Fruit fly (Drosophila melanogaster): ENCODE data around the gene CG4045.
A peak's percentile ranks its signal among the peaks of the same experiment; 100 is the strongest.

Gene CG4045

DNA sequence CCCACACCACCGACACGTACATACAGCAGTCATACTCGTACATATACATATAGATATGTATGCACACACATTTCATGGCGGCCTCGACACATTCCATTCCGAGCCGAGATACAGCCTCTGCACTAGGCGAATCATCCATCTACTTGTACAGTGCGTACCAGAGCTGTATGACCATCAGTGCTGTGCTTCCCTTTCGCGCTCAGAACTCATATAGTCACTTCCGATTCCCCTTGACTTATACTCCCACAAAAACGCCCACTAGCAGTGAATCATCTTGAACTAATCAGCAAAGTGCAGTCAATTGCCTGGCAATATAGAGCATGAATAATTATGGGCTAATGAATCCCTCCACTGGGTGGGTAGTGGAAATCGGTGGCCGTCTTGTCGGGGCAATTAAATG is 14.1 kb upstream of the CG4045 start:
- TF ChIP-seq Sox14 (GFP tag; optimal IDR thresholded peaks at IDR 0.05) (no peak), CG32006 (GFP tag; optimal IDR thresholded peaks at IDR 0.05) (peak; percentile 20), Eip78C (GFP tag) (peak; percentile 79), eg (GFP tag; IDR thresholded peaks at IDR 0.05) (no peak), CG8319 (GFP tag; optimal IDR thresholded peaks at IDR 0.05) (no peak), CG3032 (tag; optimal IDR thresholded peaks at IDR 0.05) (peak; percentile 16), Ets96B (tag; optimal IDR thresholded peaks at IDR 0.05) (peak; percentile 10), vri (GFP tag; optimal IDR thresholded peaks at IDR 0.05) (no peak), CG10669 (GFP tag; optimal IDR thresholded peaks at IDR 0.05) (peak; percentile 20)

DNA sequence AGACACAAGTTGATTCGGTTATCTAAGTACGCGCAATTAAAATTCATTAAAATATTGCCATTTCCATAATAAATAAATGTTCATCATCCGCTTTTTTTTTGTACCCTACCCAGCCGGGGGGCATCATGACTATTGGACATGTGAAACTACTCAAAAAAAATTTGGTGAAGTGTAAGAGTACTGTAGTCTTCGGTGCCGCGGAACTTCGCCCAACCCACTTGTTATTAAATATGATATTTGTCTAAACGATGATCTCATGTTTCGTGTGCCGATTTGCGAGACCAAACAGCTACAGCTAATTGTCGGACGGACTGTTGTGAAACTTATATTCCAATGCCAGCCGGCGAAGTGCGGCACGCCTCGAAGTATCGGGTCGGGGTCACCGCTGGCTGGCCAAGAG is 13.1 kb upstream of the CG4045 start:
- peak; percentile 4 for TF ChIP-seq fkh (GFP tag; optimal IDR thresholded peaks at IDR 0.05)
- no peak for TF ChIP-seq Ets21C (GFP tag; optimal IDR thresholded peaks at IDR 0.05)
- peak; percentile 0 for TF ChIP-seq Eip75B (GFP tag; optimal IDR thresholded peaks at IDR 0.05)
- peak; percentile 22 for TF ChIP-seq Hr4 (GFP tag; optimal IDR thresholded peaks at IDR 0.05)
- TF ChIP-seq CG11902 (GFP tag; optimal IDR thresholded peaks at IDR 0.05), result no peak
- TF ChIP-seq Smox (GFP tag; optimal IDR thresholded peaks at IDR 0.05), result no peak
- TF ChIP-seq svp (GFP tag), result peak; percentile 77
- TF ChIP-seq spab (GFP tag; optimal IDR thresholded peaks at IDR 0.05), result no peak
- peak; percentile 10 for TF ChIP-seq pdm3 (GFP tag; optimal IDR thresholded peaks at IDR 0.05)
- 0 out of 3 replicates have a peak, but pooled peaks have one; percentile 31 for TF ChIP-seq eg (GFP tag; IDR thresholded peaks at IDR 0.05)
- no peak for TF ChIP-seq Hr38 (GFP tag; optimal IDR thresholded peaks at IDR 0.05)
- TF ChIP-seq Ets96B (tag; optimal IDR thresholded peaks at IDR 0.05), result no peak
- no peak for TF ChIP-seq CG11762 (GFP tag; optimal IDR thresholded peaks at IDR 0.05; ENCODE audit: insufficient read depth)
- TF ChIP-seq dac (GFP tag; optimal IDR thresholded peaks at IDR 0.05), result no peak
- peak; percentile 37 for TF ChIP-seq Eip78C (GFP tag)

DNA sequence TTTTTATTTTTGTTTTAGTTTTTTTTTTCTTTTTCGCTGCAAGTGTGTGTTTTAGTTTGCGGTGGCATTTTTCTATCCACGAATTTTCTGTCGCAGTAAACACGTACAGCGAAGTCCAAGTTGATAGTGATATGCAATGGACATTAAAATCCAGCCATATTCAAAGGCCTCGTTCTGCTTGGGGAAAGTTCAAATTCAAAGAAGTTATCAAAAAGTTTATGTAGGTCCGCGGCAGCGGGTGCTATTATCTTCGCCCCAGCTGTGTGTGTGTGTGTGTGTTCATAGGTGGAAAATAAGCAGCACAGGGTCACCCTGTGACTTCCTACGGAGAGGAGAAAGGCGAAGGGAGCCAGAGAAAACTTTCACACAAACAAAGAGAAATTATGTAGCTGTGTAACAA is 11.8 kb upstream of the CG4045 start:
- TF ChIP-seq CG8632 (GFP tag; optimal IDR thresholded peaks at IDR 0.05) (no peak), Ets96B (tag; optimal IDR thresholded peaks at IDR 0.05) (no peak), Sox102F (GFP tag; optimal IDR thresholded peaks at IDR 0.05) (no peak), svp (GFP tag) (peak; percentile 73), CG11294 (GFP tag; IDR thresholded peaks at IDR 0.05) (peak; percentile 82), net (GFP tag; optimal IDR thresholded peaks at IDR 0.05) (peak; percentile 58), spab (GFP tag; optimal IDR thresholded peaks at IDR 0.05) (no peak), Hr4 (GFP tag; optimal IDR thresholded peaks at IDR 0.05) (peak; percentile 81), fd85E (GFP tag; optimal IDR thresholded peaks at IDR 0.05) (no peak), CG11902 (GFP tag; optimal IDR thresholded peaks at IDR 0.05) (no peak), CG31627 (GFP tag; optimal IDR thresholded peaks at IDR 0.05) (no peak), Gug (GFP tag; IDR thresholded peaks at IDR 0.05) (peak; percentile 75), Eip78C (GFP tag) (peak; percentile 82), CG3032 (tag; optimal IDR thresholded peaks at IDR 0.05) (no peak), CG6276 (GFP tag; optimal IDR thresholded peaks at IDR 0.05) (peak; percentile 81), Met (GFP tag; optimal IDR thresholded peaks at IDR 0.05) (no peak), CG10631 (GFP tag; optimal IDR thresholded peaks at IDR 0.05) (peak; percentile 42), Hr39 (GFP tag; optimal IDR thresholded peaks at IDR 0.05) (peak; percentile 37), pdm3 (GFP tag; optimal IDR thresholded peaks at IDR 0.05) (peak; percentile 49), OdsH (GFP tag; optimal IDR thresholded peaks at IDR 0.05) (peak; percentile 46), Sox14 (GFP tag; optimal IDR thresholded peaks at IDR 0.05) (peak; percentile 16), esn (GFP tag; optimal IDR thresholded peaks at IDR 0.05) (peak; percentile 2), CG4318 (GFP tag; optimal IDR thresholded peaks at IDR 0.05) (peak; percentile 63), CG32006 (GFP tag; optimal IDR thresholded peaks at IDR 0.05) (peak; percentile 76), eg (GFP tag; IDR thresholded peaks at IDR 0.05) (peak; percentile 92), Lpt (GFP tag; optimal IDR thresholded peaks at IDR 0.05) (peak; percentile 69), CG8119 (GFP tag; IDR thresholded peaks at IDR 0.05) (peak; percentile 86), CG9139 (GFP tag; optimal IDR thresholded peaks at IDR 0.05) (no peak), cyc (GFP tag; optimal IDR thresholded peaks at IDR 0.05) (no peak), CG6163 (GFP tag; IDR thresholded peaks at IDR 0.05) (peak; percentile 79), CG15336 (GFP tag; IDR thresholded peaks at IDR 0.05) (peak; percentile 89), acj6 (GFP tag; optimal IDR thresholded peaks at IDR 0.05) (no peak), achi (GFP tag; optimal IDR thresholded peaks at IDR 0.05) (peak; percentile 64), Blimp-1 (GFP tag; optimal IDR thresholded peaks at IDR 0.05) (no peak), dac (GFP tag; optimal IDR thresholded peaks at IDR 0.05) (peak; percentile 73), CG8319 (GFP tag; optimal IDR thresholded peaks at IDR 0.05) (no peak), CG3919 (GFP tag; optimal IDR thresholded peaks at IDR 0.05) (peak; percentile 58)

Data from whole organism, prepupa.